Fruit fly (Drosophila melanogaster): ENCODE measurements around the gene CNMaR.

DNA sequence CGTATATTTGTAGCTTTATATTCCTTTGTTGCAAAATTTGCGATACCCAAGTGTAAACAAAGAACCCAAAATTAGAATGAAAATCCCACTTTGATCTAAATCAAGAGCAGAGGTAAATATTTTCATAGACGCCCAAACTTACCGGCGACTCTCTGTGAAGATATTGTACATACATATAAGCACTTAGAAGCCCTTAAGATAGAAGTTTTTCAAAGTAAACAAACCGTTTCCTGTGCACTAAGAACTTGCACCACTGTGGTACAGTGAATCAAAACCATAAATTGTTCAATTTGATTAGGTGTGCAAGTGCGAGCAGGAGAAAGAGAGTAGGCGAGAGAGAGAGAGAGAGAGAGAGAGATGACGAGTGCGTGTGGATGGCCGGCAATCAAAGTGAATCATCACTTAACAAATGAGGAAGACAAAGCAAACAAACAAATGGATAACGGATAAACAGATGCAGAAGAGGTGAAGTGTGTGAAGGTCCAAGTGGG, 34.1 kb downstream of the CNMaR start:
- TF ChIP-seq CTCF (optimal IDR thresholded peaks at IDR 0.05): no peak
- no peak for TF ChIP-seq CG8478 (optimal IDR thresholded peaks at IDR 0.05)
